Fruit fly (Drosophila melanogaster): ENCODE results near the gene Or10a.
A peak's percentile ranks its signal among the peaks of the same experiment; 100 is the strongest.

Gene Or10a

dm6 chrX:11389494-11390447 is 27.5 kb downstream of the Or10a start (continued):
- TF ChIP-seq nau (GFP tag; optimal IDR thresholded peaks at IDR 0.05): no peak
- TF ChIP-seq CG17328 (GFP tag; IDR thresholded peaks at IDR 0.05): no peak
- TF ChIP-seq Ada2b (GFP tag; IDR thresholded peaks at IDR 0.05): no peak
- no peak for TF ChIP-seq bigmax (GFP tag; optimal IDR thresholded peaks at IDR 0.05)
- no peak for TF ChIP-seq CG7271 (tag; optimal IDR thresholded peaks at IDR 0.05)
- TF ChIP-seq nerfin-2 (GFP tag; IDR thresholded peaks at IDR 0.05; ENCODE audit: partially characterized antibody): peak; percentile 82
- TF ChIP-seq nom (GFP tag; optimal IDR thresholded peaks at IDR 0.05): peak; percentile 14
- TF ChIP-seq Hr39 (optimal IDR thresholded peaks at IDR 0.05): peak; percentile 58
- TF ChIP-seq stc (GFP tag; IDR thresholded peaks at IDR 0.05): peak; percentile 60; the same call in 1 of the 2 replicates
- TF ChIP-seq CG14014 (GFP tag; IDR thresholded peaks at IDR 0.05): no peak
- no peak for TF ChIP-seq CTCF (GFP tag; optimal IDR thresholded peaks at IDR 0.05)
- no peak for TF ChIP-seq Poxn (GFP tag; IDR thresholded peaks at IDR 0.05)
- no peak for TF ChIP-seq gro (GFP tag; optimal IDR thresholded peaks at IDR 0.05)
- TF ChIP-seq ken (GFP tag; IDR thresholded peaks at IDR 0.05): no peak
- TF ChIP-seq CG12942 (GFP tag; optimal IDR thresholded peaks at IDR 0.05): no peak
- TF ChIP-seq knrl (GFP tag; IDR thresholded peaks at IDR 0.05; ENCODE audit: partially characterized antibody): peak; percentile 58
- no peak for TF ChIP-seq CG17802 (tag; optimal IDR thresholded peaks at IDR 0.05)
- no peak for TF ChIP-seq gcm2 (GFP tag; optimal IDR thresholded peaks at IDR 0.05)
- TF ChIP-seq kah (GFP tag; optimal IDR thresholded peaks at IDR 0.05): no peak
- TF ChIP-seq Scr (GFP tag; IDR thresholded peaks at IDR 0.05; ENCODE audit: partially characterized antibody): peak; percentile 78
- TF ChIP-seq CG10321 (GFP tag; IDR thresholded peaks at IDR 0.05): no peak
- no peak for TF ChIP-seq B-H1 (GFP tag; IDR thresholded peaks at IDR 0.05)
- no peak for TF ChIP-seq otp (GFP tag; IDR thresholded peaks at IDR 0.05)
- TF ChIP-seq Six4 (GFP tag; optimal IDR thresholded peaks at IDR 0.05): no peak
- TF ChIP-seq CG2678 (tag; optimal IDR thresholded peaks at IDR 0.05): no peak
- peak; percentile 75 for TF ChIP-seq Meics (GFP tag; optimal IDR thresholded peaks at IDR 0.05)
- TF ChIP-seq cg (GFP tag; optimal IDR thresholded peaks at IDR 0.05): peak; percentile 90
- TF ChIP-seq CG1024 (GFP tag; IDR thresholded peaks at IDR 0.05): no peak
- TF ChIP-seq CG13775 (GFP tag; optimal IDR thresholded peaks at IDR 0.05): no peak
- TF ChIP-seq D19A (tag; optimal IDR thresholded peaks at IDR 0.05): no peak
- TF ChIP-seq toy (GFP tag; IDR thresholded peaks at IDR 0.05): no peak
- TF ChIP-seq CG14965 (GFP tag; optimal IDR thresholded peaks at IDR 0.05; ENCODE audit: borderline replicate concordance): no peak
- no peak for TF ChIP-seq CG15011 (GFP tag; optimal IDR thresholded peaks at IDR 0.05)
- TF ChIP-seq CG13424 (tag; optimal IDR thresholded peaks at IDR 0.05): no peak
- TF ChIP-seq CG6854 (GFP tag; optimal IDR thresholded peaks at IDR 0.05): no peak
- no peak for TF ChIP-seq ind (GFP tag; optimal IDR thresholded peaks at IDR 0.05)
- no peak for TF ChIP-seq ATbp (GFP tag; optimal IDR thresholded peaks at IDR 0.05)
- no peak for TF ChIP-seq chif (GFP tag; optimal IDR thresholded peaks at IDR 0.05)
- no peak for TF ChIP-seq Fer2 (tag; optimal IDR thresholded peaks at IDR 0.05)
- TF ChIP-seq TFAM (GFP tag; optimal IDR thresholded peaks at IDR 0.05): no peak
- no peak for TF ChIP-seq CG8089 (GFP tag; optimal IDR thresholded peaks at IDR 0.05)
- TF ChIP-seq kni (GFP tag; optimal IDR thresholded peaks at IDR 0.05): peak; percentile 23
- TF ChIP-seq CG1832 (GFP tag; optimal IDR thresholded peaks at IDR 0.05): peak; percentile 56
- TF ChIP-seq CG1602 (GFP tag; optimal IDR thresholded peaks at IDR 0.05): no peak
- TF ChIP-seq Abd-B (GFP tag; optimal IDR thresholded peaks at IDR 0.05): no peak
- no peak for TF ChIP-seq CG17829 (tag; optimal IDR thresholded peaks at IDR 0.05)
- no peak for TF ChIP-seq CG3163 (GFP tag; optimal IDR thresholded peaks at IDR 0.05)
- TF ChIP-seq CG13296 (GFP tag; optimal IDR thresholded peaks at IDR 0.05): no peak
- no peak for TF ChIP-seq CG10431 (GFP tag; optimal IDR thresholded peaks at IDR 0.05)
- TF ChIP-seq CG13624 (GFP tag; optimal IDR thresholded peaks at IDR 0.05): no peak
